Worm (Caenorhabditis elegans) whole organism, mixed stage, embryonic: ENCODE measurements around the gene tnc-2.

Source experiments
- M03D4.4 ChIP-seq: sonication (generic microtip); optimal IDR thresholded peaks from 2 replicates; lab custom pipeline; 2017; ENCODE audit warnings: mild to moderate bottlenecking, missing genetic modification characterization, missing compliant biosample characterization
- bed-3 ChIP-seq: fragments of 200-800 bp; sonication (Bioruptor generic); optimal IDR thresholded peaks from 3 replicates; lab custom pipeline; 2018; ENCODE audit warnings: mild to moderate bottlenecking, missing genetic modification characterization, moderate library complexity, missing compliant biosample characterization
- blmp-1 ChIP-seq: fragments of 150-350 bp; optimal IDR thresholded peaks from 2 replicates; lab custom pipeline; 2014; ENCODE audit warnings: missing biosample characterization, missing genetic modification characterization
- ceh-43 ChIP-seq: fragments of 200-800 bp; sonication (Bioruptor generic); optimal IDR thresholded peaks from 2 replicates; lab custom pipeline; 2018; ENCODE audit warnings: mild to moderate bottlenecking, missing genetic modification characterization, moderate library complexity, missing compliant biosample characterization
- ceh-83 ChIP-seq: fragments of 200-800 bp; sonication (Bioruptor generic); optimal IDR thresholded peaks from 2 replicates; lab custom pipeline; 2018; ENCODE audit warnings: mild to moderate bottlenecking, missing genetic modification characterization, missing compliant biosample characterization
- ces-1 ChIP-seq: fragments of 150-350 bp; optimal IDR thresholded peaks from 2 replicates; lab custom pipeline; 2014; ENCODE audit warnings: missing biosample characterization, missing genetic modification reagents, missing genetic modification characterization
- cnd-1 ChIP-seq: fragments of 200-800 bp; sonication (Bioruptor generic); optimal IDR thresholded peaks from 2 replicates; lab custom pipeline; 2018; ENCODE audit warnings: mild to moderate bottlenecking, missing genetic modification characterization, missing compliant biosample characterization
- drap-1 ChIP-seq: fragments of 200-800 bp; sonication (Bioruptor generic); optimal IDR thresholded peaks from 3 replicates; lab custom pipeline; 2018; ENCODE audit warnings: mild to moderate bottlenecking, missing genetic modification characterization, missing compliant biosample characterization
- elt-1 ChIP-seq: sonication (generic microtip); optimal IDR thresholded peaks from 2 replicates; lab custom pipeline; 2017; ENCODE audit warnings: missing genetic modification characterization, mild to moderate bottlenecking, missing compliant biosample characterization, antibody characterized with exemption, moderate library complexity, borderline replicate concordance; ENCODE audit not compliant: insufficient read depth
- elt-3 ChIP-seq: fragments of 150-350 bp; optimal IDR thresholded peaks from 2 replicates; lab custom pipeline; 2014; ENCODE audit warnings: missing biosample characterization, missing genetic modification characterization
- flh-1 ChIP-seq: fragments of 200-800 bp; sonication (Bioruptor generic); optimal IDR thresholded peaks from 2 replicates; lab custom pipeline; 2018; ENCODE audit warnings: mild to moderate bottlenecking, missing genetic modification characterization, moderate library complexity, missing compliant biosample characterization
- ham-2 ChIP-seq: fragments of 200-800 bp; sonication (Bioruptor generic); optimal IDR thresholded peaks from 2 replicates; lab custom pipeline; 2018; ENCODE audit warnings: mild to moderate bottlenecking, missing genetic modification characterization, missing compliant biosample characterization
- hlh-1 ChIP-seq: fragments of 150-350 bp; optimal IDR thresholded peaks from 2 replicates; lab custom pipeline; 2014; ENCODE audit warnings: missing biosample characterization, missing genetic modification reagents, missing genetic modification characterization
- lin-13 ChIP-seq: fragments of 150-350 bp; optimal IDR thresholded peaks from 2 replicates; lab custom pipeline; 2014; ENCODE audit warnings: missing biosample characterization, missing genetic modification characterization
- lin-32 ChIP-seq: fragments of 200-800 bp; sonication (Bioruptor generic); optimal IDR thresholded peaks from 2 replicates; lab custom pipeline; 2018; ENCODE audit warnings: mild to moderate bottlenecking, missing genetic modification characterization, missing compliant biosample characterization
- lsy-2 ChIP-seq: fragments of 150-350 bp; optimal IDR thresholded peaks from 2 replicates; lab custom pipeline; 2014; ENCODE audit warnings: missing biosample characterization, missing genetic modification characterization
- mab-5 ChIP-seq: fragments of 150-350 bp; optimal IDR thresholded peaks from 2 replicates; lab custom pipeline; 2014; ENCODE audit warnings: missing biosample characterization, missing genetic modification characterization
- mep-1 ChIP-seq: fragments of 150-350 bp; optimal IDR thresholded peaks from 2 replicates; lab custom pipeline; 2017; ENCODE audit warnings: missing biosample characterization, missing genetic modification reagents, missing genetic modification characterization, inconsistent platforms
- mls-2 ChIP-seq: sonication (generic microtip); optimal IDR thresholded peaks from 2 replicates; lab custom pipeline; 2016; ENCODE audit warnings: mild to moderate bottlenecking, missing genetic modification characterization, moderate library complexity, missing compliant biosample characterization
- nhr-2 ChIP-seq: fragments of 150-350 bp; optimal IDR thresholded peaks from 2 replicates; lab custom pipeline; 2014; ENCODE audit warnings: missing biosample characterization, missing genetic modification characterization
- nhr-237 ChIP-seq: fragments of 150-350 bp; optimal IDR thresholded peaks from 2 replicates; lab custom pipeline; 2014; ENCODE audit warnings: missing biosample characterization, missing genetic modification characterization
- nhr-28 ChIP-seq: fragments of 150-350 bp; optimal IDR thresholded peaks from 2 replicates; lab custom pipeline; 2014; ENCODE audit warnings: missing biosample characterization, missing genetic modification characterization
- nhr-76 ChIP-seq: sonication (generic microtip); optimal IDR thresholded peaks from 2 replicates; lab custom pipeline; 2017; ENCODE audit warnings: missing biosample characterization, missing genetic modification characterization
- pha-4 ChIP-seq: fragments of 150-350 bp; optimal IDR thresholded peaks from 2 replicates; lab custom pipeline; 2018; ENCODE audit warnings: missing biosample characterization, missing genetic modification reagents, missing genetic modification characterization
- sem-2 ChIP-seq: fragments of 200-800 bp; sonication (Bioruptor generic); optimal IDR thresholded peaks from 2 replicates; lab custom pipeline; 2018; ENCODE audit warnings: mild to moderate bottlenecking, missing genetic modification characterization, missing compliant biosample characterization
- snpc-4 ChIP-seq: fragments of 150-350 bp; optimal IDR thresholded peaks from 2 replicates; lab custom pipeline; 2014; ENCODE audit warnings: missing biosample characterization, missing genetic modification characterization
- sptf-1 ChIP-seq: sonication (generic microtip); optimal IDR thresholded peaks from 2 replicates; lab custom pipeline; 2017; ENCODE audit warnings: mild to moderate bottlenecking, missing genetic modification characterization, moderate library complexity, missing compliant biosample characterization
- tbx-8 ChIP-seq: fragments of 200-800 bp; sonication (Bioruptor generic); optimal IDR thresholded peaks from 2 replicates; lab custom pipeline; 2018; ENCODE audit warnings: mild to moderate bottlenecking, missing genetic modification characterization, moderate library complexity, missing compliant biosample characterization
- unc-120 ChIP-seq: sonication (generic microtip); optimal IDR thresholded peaks from 2 replicates; lab custom pipeline; 2017; ENCODE audit warnings: missing genetic modification characterization, missing compliant biosample characterization; ENCODE audit not compliant: poor library complexity, severe bottlenecking
- unc-39 ChIP-seq: fragments of 150-350 bp; optimal IDR thresholded peaks from 2 replicates; lab custom pipeline; 2014; ENCODE audit warnings: missing biosample characterization, missing genetic modification characterization
- zip-8 ChIP-seq: fragments of 150-350 bp; optimal IDR thresholded peaks from 2 replicates; lab custom pipeline; 2014; ENCODE audit warnings: missing biosample characterization, missing genetic modification characterization

The tnc-2 gene

DNA sequence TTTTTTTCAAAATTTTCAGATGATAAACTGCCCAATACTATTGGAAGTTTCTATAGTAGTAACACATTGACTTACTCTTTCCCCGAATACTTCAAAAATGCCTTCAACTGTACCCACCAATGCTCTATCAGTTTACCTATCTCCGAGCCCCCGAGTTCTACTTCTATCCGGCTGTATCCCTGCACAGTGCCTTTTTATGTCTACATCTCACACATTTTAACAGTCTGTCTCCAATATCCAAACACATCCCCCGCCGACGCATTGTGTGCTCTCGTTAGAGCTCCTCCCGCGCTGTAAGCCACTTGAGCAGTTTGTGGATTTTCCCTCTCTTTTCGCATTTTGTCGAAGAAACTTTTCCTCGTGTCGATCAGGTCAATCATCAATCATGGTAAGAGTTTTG, at the start of gene tnc-2:
tnc-2 (plus strand) TSS at position 301 of the 400 bp plus-strand sequence.
- TF ChIP-seq unc-39 (tag; lab: Kevin White, UChicago): no peak
- no peak for TF ChIP-seq mep-1
- TF ChIP-seq sptf-1 (tag; lab: Kevin White, UChicago): no peak
- TF ChIP-seq drap-1: no peak
- no peak for TF ChIP-seq bed-3
- no peak for TF ChIP-seq mab-5 (tag; lab: Kevin White, UChicago)
- no peak for TF ChIP-seq lin-13 (tag; lab: Kevin White, UChicago)
- TF ChIP-seq elt-3: no peak
- TF ChIP-seq, all 35 proteins: peak for 0

DNA sequence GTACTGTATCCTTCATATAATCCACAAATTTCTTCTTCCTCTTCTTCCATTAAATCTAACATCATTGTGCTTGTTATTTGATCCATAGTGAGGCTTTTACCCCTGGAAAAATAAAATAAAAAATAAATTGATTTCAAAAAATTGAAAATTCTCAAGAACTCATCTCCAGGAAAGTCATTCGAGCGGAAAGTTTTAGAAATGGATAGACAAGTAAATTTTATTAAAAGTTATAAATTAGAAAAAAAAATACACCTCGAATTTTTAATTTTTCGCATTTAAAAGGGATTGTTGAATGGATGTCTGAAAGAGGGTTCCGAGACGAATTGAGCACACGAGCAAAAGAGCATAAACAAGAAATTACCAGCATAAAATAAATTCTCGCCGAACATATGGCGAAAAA, 44.7 kb upstream of the tnc-2 start, which contains the start of gene frpr-21:
frpr-21 (minus strand) TSS at position 101 of the 400 bp plus-strand sequence.
- no peak for TF ChIP-seq lin-13 (tag; lab: Kevin White, UChicago)
- TF ChIP-seq nhr-76 (tag; lab: Kevin White, UChicago): no peak
- TF ChIP-seq snpc-4: no peak
- TF ChIP-seq elt-3: no peak
- no peak for TF ChIP-seq tbx-8 (GFP tag; lab: Kevin White, UChicago)
- TF ChIP-seq mep-1: no peak
- TF ChIP-seq sem-2 (GFP tag; lab: Kevin White, UChicago): no peak

DNA sequence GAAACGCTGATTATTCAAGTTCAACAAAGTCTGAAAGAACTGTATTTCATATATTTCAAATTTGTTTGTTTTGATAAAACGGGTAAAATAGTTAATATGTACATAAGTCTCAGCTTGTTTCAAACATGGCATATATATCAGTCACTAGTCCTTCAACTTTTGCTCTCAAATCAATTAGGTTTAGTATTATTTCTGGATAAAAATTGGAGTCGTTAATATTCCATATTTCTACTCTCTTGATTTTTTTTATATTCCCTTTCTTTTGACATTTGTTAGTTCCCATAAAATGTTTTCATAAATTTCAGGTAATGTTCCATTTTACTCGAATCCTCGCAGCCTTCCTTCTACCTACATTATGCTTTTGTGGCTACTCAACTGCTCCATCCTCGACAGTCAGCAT, 30.8 kb upstream of the tnc-2 start, which contains the start of gene cut-4:
cut-4 (plus strand) TSS at position 301 of the 400 bp plus-strand sequence.
- TF ChIP-seq unc-120 (tag; lab: Kevin White, UChicago) (no peak), nhr-2 (tag; lab: Kevin White, UChicago) (no peak), ceh-83 (GFP tag; lab: Kevin White, UChicago) (no peak), blmp-1 (tag; lab: Kevin White, UChicago) (no peak)
- TF ChIP-seq, all 35 proteins: peak for 0

DNA sequence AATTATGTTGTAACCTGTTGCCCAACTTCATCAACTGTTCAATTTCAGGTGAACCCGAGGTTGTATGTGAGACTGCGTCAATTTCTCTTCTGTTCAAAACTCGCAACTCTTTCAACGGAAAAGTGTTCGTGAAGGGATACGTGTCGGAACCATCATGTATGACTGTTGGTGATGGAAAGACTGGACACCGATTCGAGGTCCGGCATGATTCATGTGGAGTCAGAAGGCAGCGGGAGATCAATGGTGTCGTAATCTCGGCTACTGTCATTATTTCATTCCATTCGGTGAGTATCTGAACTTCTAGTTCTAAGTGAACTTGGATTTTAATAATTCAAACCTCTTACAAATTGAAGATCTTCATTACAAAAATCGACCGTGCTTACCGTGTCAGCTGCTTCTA, 28.8 kb upstream of the tnc-2 start:
- TF ChIP-seq nhr-237 (no peak), elt-1 (tag; lab: Kevin White, UChicago) (no peak), elt-3 (no peak), sem-2 (GFP tag; lab: Kevin White, UChicago) (no peak), M03D4.4 (tag; lab: Kevin White, UChicago) (no peak), pha-4 (tag; lab: Kevin White, UChicago) (no peak), unc-39 (tag; lab: Kevin White, UChicago) (no peak), ces-1 (GFP tag; lab: Kevin White, UChicago) (no peak), snpc-4 (no peak), ham-2 (GFP tag; lab: Kevin White, UChicago) (no peak), drap-1 (no peak), blmp-1 (tag; lab: Kevin White, UChicago) (no peak), cnd-1 (no peak), nhr-28 (tag; lab: Kevin White, UChicago) (no peak)

DNA sequence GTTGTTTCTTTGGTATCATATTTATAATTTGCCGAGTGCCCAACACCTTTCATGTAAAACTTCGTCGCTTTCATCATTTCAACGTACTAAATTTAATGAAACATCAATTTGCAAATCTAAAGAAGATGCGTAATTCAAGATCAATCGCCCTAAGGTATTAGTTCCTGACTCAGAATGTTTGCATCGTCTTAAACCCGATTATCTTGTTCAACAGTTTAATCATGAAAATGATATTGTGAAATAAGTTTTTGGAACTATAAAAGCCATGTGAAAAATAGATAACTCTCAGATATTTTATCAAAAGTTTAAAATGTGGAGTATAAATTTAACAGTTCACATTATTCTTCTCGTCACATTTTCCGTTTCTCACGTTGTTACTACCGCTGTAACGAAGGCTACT, 26.7 kb upstream of the tnc-2 start, which contains the start of gene E04D5.4:
E04D5.4 (plus strand) TSS at position 301 of the 400 bp plus-strand sequence.
- TF ChIP-seq nhr-28 (tag; lab: Kevin White, UChicago) (no peak), unc-120 (tag; lab: Kevin White, UChicago) (no peak), zip-8 (tag; lab: Kevin White, UChicago) (no peak), elt-1 (tag; lab: Kevin White, UChicago) (no peak), mls-2 (tag; lab: Kevin White, UChicago) (no peak), sem-2 (GFP tag; lab: Kevin White, UChicago) (no peak), hlh-1 (tag; lab: Kevin White, UChicago) (no peak), blmp-1 (tag; lab: Kevin White, UChicago) (no peak), cnd-1 (no peak), ceh-43 (GFP tag; lab: Kevin White, UChicago) (no peak), ces-1 (GFP tag; lab: Kevin White, UChicago) (no peak), tbx-8 (GFP tag; lab: Kevin White, UChicago) (no peak), lin-13 (tag; lab: Kevin White, UChicago) (no peak), lin-32 (no peak), pha-4 (tag; lab: Kevin White, UChicago) (no peak), mep-1 (no peak), lsy-2 (tag; lab: Kevin White, UChicago) (no peak), unc-39 (tag; lab: Kevin White, UChicago) (no peak), flh-1 (GFP tag; lab: Kevin White, UChicago) (no peak), ham-2 (GFP tag; lab: Kevin White, UChicago) (no peak)
